Comparison of ENCODE assay signal across 5 worm cellular contexts in genomic region chrIII:11244338-11244737, ce11.
TF ChIP-seq lines count a peak whose summit lies in the region.

No protein-coding gene starts in this region.

TF ChIP-seq in whole organism, L1 larva, 84 proteins besides CTCF, POLR2A, EP300 and RAD21:
- TF ChIP-seq lin-14 (GFP tag; optimal IDR thresholded peaks at IDR 0.05; lab: Kevin White, UChicago): no peak
- TF ChIP-seq hpl-2 (GFP tag; optimal IDR thresholded peaks at IDR 0.05; lab: Kevin White, UChicago): no peak
- no peak for TF ChIP-seq dpl-1 (GFP tag; optimal IDR thresholded peaks at IDR 0.05; lab: Kevin White, UChicago)
- no peak for TF ChIP-seq nhr-85 (tag; lab: Kevin White, UChicago)
- TF ChIP-seq irx-1 (tag; optimal IDR thresholded peaks at IDR 0.05; lab: Kevin White, UChicago): no peak
- no peak for TF ChIP-seq ceh-82 (tag; optimal IDR thresholded peaks at IDR 0.05; lab: Kevin White, UChicago)
- no peak for TF ChIP-seq mep-1 (tag; optimal IDR thresholded peaks at IDR 0.05; lab: Kevin White, UChicago)
- TF ChIP-seq lin-35 (GFP tag; optimal IDR thresholded peaks at IDR 0.05; lab: Kevin White, UChicago): peak in 1 of 2 experiments; percentile 28
- peak; percentile 96 for TF ChIP-seq skn-1 (tag; optimal IDR thresholded peaks at IDR 0.05; lab: Kevin White, UChicago)

TF ChIP-seq in whole organism, L2 larva, 48 proteins besides CTCF, POLR2A, EP300 and RAD21:
- peak; percentile 18 for TF ChIP-seq gmeb-1 (tag; optimal IDR thresholded peaks at IDR 0.05; lab: Kevin White, UChicago)
- no peak for TF ChIP-seq nhr-10 (tag; optimal IDR thresholded peaks at IDR 0.05; lab: Kevin White, UChicago)

TF ChIP-seq in whole organism, L3 larva, 47 proteins besides CTCF, POLR2A, EP300 and RAD21:
- TF ChIP-seq nhr-77 (tag; optimal IDR thresholded peaks at IDR 0.05; lab: Kevin White, UChicago) (no peak), elt-3 (tag; optimal IDR thresholded peaks at IDR 0.05; lab: Kevin White, UChicago) (no peak), elt-2 (tag; optimal IDR thresholded peaks at IDR 0.05; lab: Kevin White, UChicago) (peak; percentile 53), pqm-1 (tag; optimal IDR thresholded peaks at IDR 0.05; lab: Kevin White, UChicago) (peak; percentile 10), pha-4 (tag; optimal IDR thresholded peaks at IDR 0.05; lab: Kevin White, UChicago) (peak; percentile 28)
TF ChIP-seq in whole organism, L3 larva: peak in this region for 3.

TF ChIP-seq in whole organism, L4 larva, 104 proteins besides CTCF, POLR2A, EP300 and RAD21 (continues in another document):
- TF ChIP-seq egl-43 (GFP tag; IDR thresholded peaks at IDR 0.05; lab: Robert Waterston, UW) (no peak), ceh-44 (GFP tag; IDR thresholded peaks at IDR 0.05; lab: Robert Waterston, UW) (no peak), ceh-82 (tag; optimal IDR thresholded peaks at IDR 0.05; lab: Kevin White, UChicago) (no peak), zip-11 (GFP tag; IDR thresholded peaks at IDR 0.05; lab: Robert Waterston, UW) (no peak), lin-15B (tag; optimal IDR thresholded peaks at IDR 0.05; lab: Kevin White, UChicago) (no peak), ceh-28 (tag; optimal IDR thresholded peaks at IDR 0.05; lab: Kevin White, UChicago) (no peak), set-16 (GFP tag; IDR thresholded peaks at IDR 0.05; lab: Robert Waterston, UW) (no peak), zag-1 (tag; optimal IDR thresholded peaks at IDR 0.05; lab: Kevin White, UChicago) (no peak), daf-8 (GFP tag; IDR thresholded peaks at IDR 0.05; lab: Robert Waterston, UW) (no peak), nhr-102 (tag; optimal IDR thresholded peaks at IDR 0.05; lab: Kevin White, UChicago) (no peak), zfp-2 (tag; optimal IDR thresholded peaks at IDR 0.05; lab: Kevin White, UChicago) (no peak), tra-1 (GFP tag; IDR thresholded peaks at IDR 0.05; lab: Robert Waterston, UW) (no peak), R02D3.7 (tag; optimal IDR thresholded peaks at IDR 0.05; lab: Kevin White, UChicago) (no peak), lin-1 (GFP tag; IDR thresholded peaks at IDR 0.05; lab: Robert Waterston, UW) (no peak), nhr-28 (tag; optimal IDR thresholded peaks at IDR 0.05; lab: Kevin White, UChicago) (peak; percentile 50), ztf-11 (tag; optimal IDR thresholded peaks at IDR 0.05; lab: Kevin White, UChicago) (no peak), nhr-77 (tag; optimal IDR thresholded peaks at IDR 0.05; lab: Kevin White, UChicago) (peak; percentile 62), aly-2 (tag; optimal IDR thresholded peaks at IDR 0.05; lab: Kevin White, UChicago) (no peak), lsy-2 (tag; optimal IDR thresholded peaks at IDR 0.05; lab: Kevin White, UChicago) (no peak), daf-19 (GFP tag; conservative IDR thresholded peaks at IDR 0.05; lab: Robert Waterston, UW) (no peak), attf-4 (tag; optimal IDR thresholded peaks at IDR 0.05; lab: Kevin White, UChicago) (no peak), T26A8.4 (GFP tag; IDR thresholded peaks at IDR 0.05; lab: Robert Waterston, UW) (no peak), mes-2 (tag; optimal IDR thresholded peaks at IDR 0.05; lab: Kevin White, UChicago; ENCODE audit: poor library complexity, severe bottlenecking) (no peak), F37D6.2 (tag; optimal IDR thresholded peaks at IDR 0.05; lab: Kevin White, UChicago) (no peak), unc-62 (GFP tag; optimal IDR thresholded peaks at IDR 0.05 in 1 of 2; lab: Kevin White, UChicago) (no peak), unc-62 (tag; optimal IDR thresholded peaks at IDR 0.05; lab: Kevin White, UChicago) (no peak), snpc-4 (tag; optimal IDR thresholded peaks at IDR 0.05; lab: Kevin White, UChicago) (no peak), fkh-10 (GFP tag; optimal IDR thresholded peaks at IDR 0.05; lab: Kevin White, UChicago) (no peak), D1046.2 (GFP tag; IDR thresholded peaks at IDR 0.05; lab: Robert Waterston, UW) (no peak), F10B5.3 (tag; optimal IDR thresholded peaks at IDR 0.05; lab: Kevin White, UChicago) (no peak), hif-1 (tag; optimal IDR thresholded peaks at IDR 0.05; lab: Kevin White, UChicago) (no peak), arid-1 (GFP tag; conservative IDR thresholded peaks at IDR 0.05; lab: Robert Waterston, UW) (no peak), ZK337.2 (GFP tag; IDR thresholded peaks at IDR 0.05; lab: Robert Waterston, UW) (no peak), rbr-2 (tag; optimal IDR thresholded peaks at IDR 0.05; lab: Kevin White, UChicago) (no peak), mep-1 (tag; optimal IDR thresholded peaks at IDR 0.05; lab: Kevin White, UChicago) (no peak), nhr-48 (tag; optimal IDR thresholded peaks at IDR 0.05; lab: Kevin White, UChicago) (no peak), lin-38 (GFP tag; IDR thresholded peaks at IDR 0.05; lab: Robert Waterston, UW) (no peak), mdt-29 (GFP tag; IDR thresholded peaks at IDR 0.05; lab: Robert Waterston, UW) (no peak; the same call in 1 of the 2 replicates), daf-16 (GFP tag; optimal IDR thresholded peaks at IDR 0.05; lab: Kevin White, UChicago) (no peak), daf-16 (tag; optimal IDR thresholded peaks at IDR 0.05; lab: Kevin White, UChicago) (peak; percentile 40), mxl-2 (GFP tag; conservative IDR thresholded peaks at IDR 0.05; lab: Robert Waterston, UW) (no peak), ZK546.5 (tag; optimal IDR thresholded peaks at IDR 0.05; lab: Kevin White, UChicago) (no peak)

TF ChIP-seq in whole organism, young adult, 124 proteins besides CTCF, POLR2A, EP300 and RAD21:
- TF ChIP-seq sea-2 (GFP tag; IDR thresholded peaks at IDR 0.05; lab: Robert Waterston, UW): no peak
- TF ChIP-seq B0336.3 (GFP tag; IDR thresholded peaks at IDR 0.05; lab: Robert Waterston, UW): no peak
- peak; percentile 53; the same call in 1 of the 2 replicates for TF ChIP-seq hsf-1 (GFP tag; IDR thresholded peaks at IDR 0.05; lab: Robert Waterston, UW)
- TF ChIP-seq attf-5 (GFP tag; optimal IDR thresholded peaks at IDR 0.05; lab: Kevin White, UChicago): peak; percentile 25
- TF ChIP-seq ekl-4 (GFP tag; IDR thresholded peaks at IDR 0.05; lab: Robert Waterston, UW): no peak
- no peak for TF ChIP-seq attf-3 (GFP tag; conservative IDR thresholded peaks at IDR 0.05; lab: Robert Waterston, UW)
- TF ChIP-seq nfyb-1 (GFP tag; IDR thresholded peaks at IDR 0.05; lab: Robert Waterston, UW): no peak
- TF ChIP-seq fkh-3 (tag; optimal IDR thresholded peaks at IDR 0.05; lab: Kevin White, UChicago): no peak
- no peak for TF ChIP-seq dox-1 (GFP tag; IDR thresholded peaks at IDR 0.05; lab: Robert Waterston, UW)
- no peak for TF ChIP-seq B0035.1 (tag; optimal IDR thresholded peaks at IDR 0.05; lab: Kevin White, UChicago)
- no peak for TF ChIP-seq hlh-12 (tag; optimal IDR thresholded peaks at IDR 0.05; lab: Kevin White, UChicago)
- TF ChIP-seq F57A8.1 (GFP tag; optimal IDR thresholded peaks at IDR 0.05; lab: Kevin White, UChicago): no peak
- no peak for TF ChIP-seq pbrm-1 (GFP tag; IDR thresholded peaks at IDR 0.05; lab: Robert Waterston, UW)
- TF ChIP-seq nhr-179 (tag; optimal IDR thresholded peaks at IDR 0.05; lab: Kevin White, UChicago): no peak
- TF ChIP-seq xnd-1 (tag; optimal IDR thresholded peaks at IDR 0.05; lab: Kevin White, UChicago): no peak
- no peak for TF ChIP-seq C06A6.2 (GFP tag; conservative IDR thresholded peaks at IDR 0.05; lab: Robert Waterston, UW)
- no peak for TF ChIP-seq somi-1 (GFP tag; optimal IDR thresholded peaks at IDR 0.05; lab: Kevin White, UChicago)
- TF ChIP-seq nhr-80 (tag; optimal IDR thresholded peaks at IDR 0.05; lab: Kevin White, UChicago): peak; percentile 15
- TF ChIP-seq snpc-3.4 (tag; optimal IDR thresholded peaks at IDR 0.05; lab: Kevin White, UChicago): no peak
- peak; percentile 94 for TF ChIP-seq cebp-1 (GFP tag; IDR thresholded peaks at IDR 0.05; lab: Robert Waterston, UW)
- TF ChIP-seq cebp-1 (tag; optimal IDR thresholded peaks at IDR 0.05; lab: Kevin White, UChicago): peak; percentile 96
- TF ChIP-seq lin-26 (GFP tag; IDR thresholded peaks at IDR 0.05; lab: Robert Waterston, UW): no peak
- no peak for TF ChIP-seq D2030.7 (GFP tag; IDR thresholded peaks at IDR 0.05; lab: Robert Waterston, UW)
- TF ChIP-seq madf-6 (GFP tag; IDR thresholded peaks at IDR 0.05; lab: Robert Waterston, UW): no peak
